Worm (Caenorhabditis elegans) whole organism, L2 larva: ENCODE measurements around the gene C43D7.4.
"Not testable (repeated sequence)": the region's sequence is repeated elsewhere in the genome, so short reads cannot be mapped to it uniquely, and the experiment has no call there.

Experiments used
- C34F6.9 ChIP-seq: fragments of 150-350 bp; optimal IDR thresholded peaks from 2 replicates; lab custom pipeline; 2014; ENCODE audit warnings: missing biosample characterization, missing genetic modification characterization
- R02D3.7 ChIP-seq: fragments of 150-350 bp; optimal IDR thresholded peaks from 2 replicates; lab custom pipeline; 2014; ENCODE audit warnings: missing biosample characterization, missing genetic modification characterization
- Y55F3AM.14 ChIP-seq: fragments of 200-800 bp; sonication (Bioruptor generic); optimal IDR thresholded peaks from 2 replicates; lab custom pipeline; 2018; ENCODE audit warnings: mild to moderate bottlenecking, missing genetic modification characterization, missing compliant biosample characterization
- alr-1 ChIP-seq: fragments of 150-350 bp; optimal IDR thresholded peaks from 2 replicates; lab custom pipeline; 2014; ENCODE audit warnings: missing biosample characterization, missing genetic modification characterization
- aly-2 ChIP-seq: fragments of 150-350 bp; optimal IDR thresholded peaks from 2 replicates; lab custom pipeline; 2014; ENCODE audit warnings: missing biosample characterization, missing genetic modification characterization
- ceh-82 ChIP-seq: fragments of 150-350 bp; optimal IDR thresholded peaks from 2 replicates; lab custom pipeline; 2014; ENCODE audit warnings: missing biosample characterization, missing genetic modification characterization
- dmd-4 ChIP-seq: sonication (generic microtip); optimal IDR thresholded peaks from 2 replicates; lab custom pipeline; 2017; ENCODE audit warnings: missing biosample characterization, missing genetic modification characterization
- elt-1 ChIP-seq: fragments of 150-350 bp; optimal IDR thresholded peaks from 2 replicates; lab custom pipeline; 2014; ENCODE audit warnings: missing biosample characterization, missing genetic modification characterization
- elt-3 ChIP-seq: sonication (generic microtip); optimal IDR thresholded peaks from 2 replicates; lab custom pipeline; 2017; ENCODE audit warnings: missing biosample characterization, missing genetic modification characterization
- fos-1 ChIP-seq: fragments of 150-350 bp; optimal IDR thresholded peaks from 2 replicates; lab custom pipeline; 2014; ENCODE audit warnings: missing biosample characterization, missing genetic modification characterization
- gmeb-1 ChIP-seq: fragments of 150-350 bp; optimal IDR thresholded peaks from 2 replicates; lab custom pipeline; 2014; ENCODE audit warnings: missing biosample characterization, missing genetic modification characterization
- lin-11 ChIP-seq: fragments of 150-350 bp; sonication (generic microtip); optimal IDR thresholded peaks from 2 replicates; lab custom pipeline; 2014; ENCODE audit warnings: missing biosample characterization, missing genetic modification characterization, inconsistent platforms, mixed read lengths
- lin-13 ChIP-seq: fragments of 150-350 bp; optimal IDR thresholded peaks from 2 replicates; lab custom pipeline; 2014; ENCODE audit warnings: missing biosample characterization, missing genetic modification reagents, missing genetic modification characterization
- lin-39 ChIP-seq: fragments of 150-350 bp; optimal IDR thresholded peaks from 2 replicates; lab custom pipeline; 2014; ENCODE audit warnings: missing biosample characterization, missing genetic modification reagents, missing genetic modification characterization
- lsy-2 ChIP-seq, 2 experiments: fragments of 150-350 bp in 1 of 2; sonication (generic microtip) in 1 of 2; optimal IDR thresholded peaks; 2 replicates each; lab custom pipeline; 2014 to 2017; ENCODE audit warnings: missing biosample characterization in 2 of 2, missing genetic modification characterization in 2 of 2
- mbf-1 ChIP-seq: sonication (generic microtip); optimal IDR thresholded peaks from 2 replicates; lab custom pipeline; 2017; ENCODE audit warnings: missing biosample characterization, missing genetic modification characterization
- nhr-10 ChIP-seq: sonication (generic microtip); optimal IDR thresholded peaks from 2 replicates; lab custom pipeline; 2017; ENCODE audit warnings: missing biosample characterization, missing genetic modification characterization
- nhr-11 ChIP-seq: fragments of 150-350 bp; optimal IDR thresholded peaks from 2 replicates; lab custom pipeline; 2014; ENCODE audit warnings: missing biosample characterization, missing genetic modification characterization
- nhr-21 ChIP-seq: fragments of 150-350 bp; optimal IDR thresholded peaks from 2 replicates; lab custom pipeline; 2014; ENCODE audit warnings: missing biosample characterization, missing genetic modification characterization
- nhr-23 ChIP-seq: fragments of 150-350 bp; optimal IDR thresholded peaks from 2 replicates; lab custom pipeline; 2014; ENCODE audit warnings: missing biosample characterization, missing genetic modification reagents, missing genetic modification characterization
- nhr-25 ChIP-seq: fragments of 150-350 bp; sonication (generic microtip); optimal IDR thresholded peaks from 3 replicates; lab custom pipeline; 2014; ENCODE audit warnings: missing biosample characterization, missing genetic modification characterization
- peb-1 ChIP-seq: fragments of 150-350 bp; optimal IDR thresholded peaks from 2 replicates; lab custom pipeline; 2014; ENCODE audit warnings: missing biosample characterization, missing genetic modification characterization
- sem-4 ChIP-seq: fragments of 150-350 bp; optimal IDR thresholded peaks from 2 replicates; lab custom pipeline; 2014; ENCODE audit warnings: missing biosample characterization, missing genetic modification reagents, missing genetic modification characterization
- sma-3 ChIP-seq: sonication (generic microtip); optimal IDR thresholded peaks from 2 replicates; lab custom pipeline; 2016; ENCODE audit warnings: missing genetic modification reagents, missing genetic modification characterization, missing compliant biosample characterization
- sma-9 ChIP-seq, 2 experiments: fragments of 150-350 bp in 1 of 2; sonication (generic microtip) in 1 of 2; optimal IDR thresholded peaks; 2 replicates each; lab custom pipeline; 2014 to 2016; ENCODE audit warnings: missing genetic modification characterization in 2 of 2, mild to moderate bottlenecking in 1 of 2, missing biosample characterization in 1 of 2, missing compliant biosample characterization in 1 of 2, missing genetic modification reagents in 1 of 2, moderate library complexity in 1 of 2
- snpc-4 ChIP-seq: fragments of 150-350 bp; optimal IDR thresholded peaks from 2 replicates; lab custom pipeline; 2014; ENCODE audit warnings: missing biosample characterization, missing genetic modification characterization
- unc-39 ChIP-seq: fragments of 150-350 bp; optimal IDR thresholded peaks from 2 replicates; lab custom pipeline; 2014; ENCODE audit warnings: missing biosample characterization, missing genetic modification characterization
- unc-55 ChIP-seq: fragments of 150-350 bp; sonication (generic microtip); optimal IDR thresholded peaks from 3 replicates; lab custom pipeline; 2014; ENCODE audit warnings: missing biosample characterization, missing genetic modification reagents, missing genetic modification characterization
- unc-62 ChIP-seq: fragments of 150-350 bp; optimal IDR thresholded peaks from 2 replicates; lab custom pipeline; 2014; ENCODE audit warnings: missing biosample characterization, missing genetic modification reagents, missing genetic modification characterization
- zag-1 ChIP-seq: fragments of 150-350 bp; optimal IDR thresholded peaks from 2 replicates; lab custom pipeline; 2014; ENCODE audit warnings: missing biosample characterization, missing genetic modification characterization
- ztf-1 ChIP-seq: fragments of 200-800 bp; sonication (Bioruptor generic); conservative IDR thresholded peaks from 2 replicates; pipeline ENCODE4 v1.3.6; 2022; ENCODE audit warnings: missing genetic modification characterization, missing compliant biosample characterization
- ztf-11 ChIP-seq: sonication (generic microtip); optimal IDR thresholded peaks from 2 replicates; lab custom pipeline; 2017; ENCODE audit warnings: missing biosample characterization, missing genetic modification characterization
- ztf-4 ChIP-seq: fragments of 150-350 bp; optimal IDR thresholded peaks from 2 replicates; lab custom pipeline; 2014; ENCODE audit warnings: missing biosample characterization, missing genetic modification characterization

C43D7.4 gene

DNA sequence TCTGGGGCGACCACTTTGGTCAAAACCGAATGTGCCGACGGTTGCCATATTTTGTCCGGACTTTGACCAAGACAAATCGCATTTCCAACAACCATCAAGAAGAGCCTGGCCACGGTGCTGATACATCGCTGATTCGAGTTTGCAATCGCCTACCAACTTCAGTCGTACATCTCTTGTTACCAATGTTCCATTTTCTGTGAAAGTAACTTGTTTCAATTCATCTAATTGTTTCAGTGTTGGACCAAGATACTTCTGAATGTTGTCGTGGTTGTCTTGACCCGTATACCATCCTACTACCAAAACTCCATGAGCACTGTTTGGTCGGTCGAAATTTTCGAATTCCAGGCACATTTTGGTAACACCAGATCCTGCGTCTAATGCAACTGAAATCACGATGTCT lies 3.1 kb upstream of the C43D7.4 start:
- TF ChIP-seq peb-1 = no peak
- TF ChIP-seq unc-62 (GFP tag; lab: Kevin White, UChicago) = no peak
- TF ChIP-seq nhr-21 (tag; lab: Kevin White, UChicago) = no peak
- no peak for TF ChIP-seq mbf-1 (tag; lab: Kevin White, UChicago)
- no peak for TF ChIP-seq lin-39
- TF ChIP-seq elt-3 (tag; lab: Kevin White, UChicago) = no peak
- TF ChIP-seq lin-11 = no peak
- TF ChIP-seq R02D3.7 (tag; lab: Kevin White, UChicago) = no peak
- no peak for TF ChIP-seq sma-3 (GFP tag; lab: Kevin White, UChicago)
- TF ChIP-seq elt-1 (tag; lab: Kevin White, UChicago) = no peak
- TF ChIP-seq unc-55 (GFP tag; lab: Kevin White, UChicago) = no peak
- no peak for TF ChIP-seq lin-13 (GFP tag; lab: Kevin White, UChicago)

DNA sequence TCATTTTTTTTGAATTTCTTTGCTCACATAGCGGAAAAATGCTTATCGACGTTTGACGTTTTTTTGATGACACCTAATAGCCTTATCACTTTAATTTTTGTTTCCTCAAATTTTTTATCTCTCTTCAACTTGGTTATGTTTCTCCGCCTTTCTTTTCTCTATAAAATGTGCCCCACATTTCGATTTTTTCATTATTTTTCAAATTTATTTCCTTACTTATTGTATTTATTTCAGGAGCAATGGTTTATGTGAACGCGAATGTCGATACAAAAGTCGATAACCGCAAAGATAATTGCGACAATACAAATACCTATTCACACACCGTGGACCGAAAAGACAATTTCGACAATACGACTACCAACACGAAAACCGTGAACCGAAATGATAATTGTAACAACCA lies 1.9 kb downstream of the C43D7.4 start, which contains the start of gene sdz-6:
Gene sdz-6 (plus strand): TSS at position 229 of the 400 bp plus-strand sequence.
- TF ChIP-seq alr-1 (tag; lab: Kevin White, UChicago) (no peak), nhr-10 (tag; lab: Kevin White, UChicago) (no peak), sem-4 (tag; lab: Kevin White, UChicago) (no peak), snpc-4 (tag; lab: Kevin White, UChicago) (no peak), aly-2 (tag; lab: Kevin White, UChicago) (no peak), ztf-1 (GFP tag; lab: Robert Waterston, UW) (no peak)

DNA sequence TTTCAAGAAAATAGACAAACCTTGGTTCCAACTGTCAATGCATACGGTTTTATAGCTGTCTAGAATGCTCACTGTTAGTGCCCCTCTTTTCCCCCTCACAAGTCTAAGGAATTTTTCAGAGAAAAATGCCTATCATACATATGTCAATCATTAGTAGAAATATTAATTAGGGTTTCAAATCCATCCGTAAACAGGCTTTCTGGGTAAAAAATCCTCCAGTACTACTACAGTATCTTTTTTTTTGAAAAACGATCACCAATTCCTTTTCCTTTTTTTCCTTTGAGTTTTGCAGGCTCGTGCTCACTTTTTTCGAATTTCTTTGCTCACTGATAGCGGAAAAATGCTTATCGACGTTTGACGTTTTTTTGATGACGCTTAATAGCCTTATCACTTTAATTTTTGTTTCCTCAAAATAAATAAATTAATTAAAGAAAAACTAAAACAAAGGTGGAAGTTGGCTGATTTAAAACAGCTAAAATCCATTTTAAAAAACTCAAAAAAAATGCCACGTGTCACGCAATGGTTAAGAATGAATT lies 2.8 kb downstream of the C43D7.4 start, which contains the start of gene C43D7.7:
Gene C43D7.7 (minus strand): TSS at position 51 of the 536 bp plus-strand sequence.
- TF ChIP-seq fos-1 (tag; lab: Kevin White, UChicago) (peak; percentile 38), sem-4 (tag; lab: Kevin White, UChicago) (no peak)

DNA sequence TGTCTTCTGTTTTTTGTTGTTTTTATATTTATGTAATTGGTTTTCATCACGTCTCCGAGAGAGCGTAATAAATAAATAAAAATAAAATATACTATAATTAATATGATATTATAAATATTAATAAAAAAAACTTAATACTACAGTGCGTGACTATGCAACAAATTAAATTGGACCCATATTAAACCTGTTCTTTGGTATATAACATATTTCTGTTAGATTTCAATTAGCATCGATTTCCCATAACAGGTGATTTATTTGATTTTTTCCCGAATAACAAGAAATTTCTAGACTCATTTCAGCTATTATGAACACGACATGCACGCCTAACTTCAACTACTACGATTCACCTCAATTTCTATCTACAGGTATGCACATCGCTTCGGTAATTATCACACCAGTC lies 5.2 kb downstream of the C43D7.4 start, which contains the start of gene srh-208:
Gene srh-208 (plus strand): TSS at position 301 of the 400 bp plus-strand sequence.
- TF ChIP-seq ztf-1 (GFP tag; lab: Robert Waterston, UW); lin-11; peb-1: not testable (repeated sequence)

DNA sequence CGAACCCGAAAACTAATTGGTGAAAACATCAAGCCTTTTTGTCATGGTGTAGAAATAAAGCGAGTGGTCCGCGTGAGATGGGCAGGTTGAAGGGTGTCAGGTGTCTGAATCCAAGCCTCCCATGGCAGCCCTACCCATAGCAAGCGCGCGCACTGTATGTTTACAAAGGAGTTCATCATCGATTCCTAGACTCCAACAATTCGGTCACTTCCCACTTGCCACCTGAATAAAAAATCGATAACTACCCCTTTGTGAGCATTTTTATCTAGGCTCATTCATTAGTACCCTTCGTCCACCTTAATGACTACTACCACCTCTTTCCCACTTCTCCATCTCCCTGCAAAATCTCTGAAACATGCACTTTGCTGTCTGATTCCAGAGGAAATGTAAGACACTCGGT lies 9.3 kb downstream of the C43D7.4 start, which contains the start of gene fbxb-64:
Gene fbxb-64 (plus strand): TSS at position 301 of the 400 bp plus-strand sequence.
- no peak for TF ChIP-seq nhr-11 (tag; lab: Kevin White, UChicago)
- no peak for TF ChIP-seq Y55F3AM.14 (GFP tag; lab: Kevin White, UChicago)
- no peak for TF ChIP-seq dmd-4
- TF ChIP-seq fos-1 (tag; lab: Kevin White, UChicago) = no peak
- no peak for TF ChIP-seq elt-1 (tag; lab: Kevin White, UChicago)
- TF ChIP-seq aly-2 (tag; lab: Kevin White, UChicago) = no peak
- TF ChIP-seq lin-11 = no peak
- TF ChIP-seq ceh-82 (tag; lab: Kevin White, UChicago) = no peak
- TF ChIP-seq elt-3 (tag; lab: Kevin White, UChicago) = no peak
- TF ChIP-seq R02D3.7 (tag; lab: Kevin White, UChicago) = no peak
- TF ChIP-seq sma-9 (GFP tag; optimal IDR thresholded peaks at IDR 0.05; lab: Kevin White, UChicago) = no peak
- TF ChIP-seq sma-9 (tag; optimal IDR thresholded peaks at IDR 0.05; lab: Kevin White, UChicago) = no peak
- TF ChIP-seq gmeb-1 (tag; lab: Kevin White, UChicago) = no peak
- TF ChIP-seq lsy-2 (tag; optimal IDR thresholded peaks at IDR 0.05; lab: Kevin White, UChicago) = no peak
- TF ChIP-seq zag-1 (tag; lab: Kevin White, UChicago) = no peak

DNA sequence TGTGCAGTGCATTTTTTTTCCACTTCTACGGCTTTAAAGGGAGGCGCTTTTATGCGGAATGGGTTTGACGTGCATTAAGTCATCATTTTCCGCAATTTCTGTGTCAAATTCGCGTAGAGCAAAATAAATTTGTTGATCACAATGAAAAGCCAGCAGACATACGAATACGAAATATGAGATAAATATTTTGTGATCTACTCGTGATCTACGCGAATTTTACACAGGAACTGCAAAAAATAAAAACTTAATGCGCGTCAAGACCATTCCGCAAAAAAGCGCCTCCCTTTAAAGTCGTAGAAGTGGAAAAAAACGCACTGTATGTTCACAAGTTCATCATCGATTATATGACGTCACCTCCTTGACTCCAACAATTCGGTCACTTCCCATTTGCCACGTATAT lies 10.9 kb downstream of the C43D7.4 start, which contains the start of gene C43D7.8:
Gene C43D7.8 (minus strand): TSS at position 101 of the 400 bp plus-strand sequence.
- no peak for TF ChIP-seq nhr-21 (tag; lab: Kevin White, UChicago)
- TF ChIP-seq unc-55 (GFP tag; lab: Kevin White, UChicago) = no peak
- TF ChIP-seq fos-1 (tag; lab: Kevin White, UChicago) = no peak
- TF ChIP-seq ceh-82 (tag; lab: Kevin White, UChicago) = no peak
- no peak for TF ChIP-seq lin-11
- no peak for TF ChIP-seq gmeb-1 (tag; lab: Kevin White, UChicago)
- no peak for TF ChIP-seq aly-2 (tag; lab: Kevin White, UChicago)
- TF ChIP-seq nhr-25 = no peak
- no peak for TF ChIP-seq elt-3 (tag; lab: Kevin White, UChicago)
- TF ChIP-seq nhr-23 (tag; lab: Kevin White, UChicago) = no peak
- no peak for TF ChIP-seq ztf-11 (tag; lab: Kevin White, UChicago)
- TF ChIP-seq peb-1 = no peak
- TF ChIP-seq snpc-4 (tag; lab: Kevin White, UChicago) = no peak
- TF ChIP-seq unc-62 (GFP tag; lab: Kevin White, UChicago) = no peak
- TF ChIP-seq sma-9 (GFP tag; optimal IDR thresholded peaks at IDR 0.05; lab: Kevin White, UChicago) = no peak
- no peak for TF ChIP-seq sma-9 (tag; optimal IDR thresholded peaks at IDR 0.05; lab: Kevin White, UChicago)
- TF ChIP-seq C34F6.9 (tag; lab: Kevin White, UChicago) = no peak
- TF ChIP-seq ztf-4 (tag; lab: Kevin White, UChicago) = no peak
- no peak for TF ChIP-seq unc-39 (tag; lab: Kevin White, UChicago)
